Worm (Caenorhabditis elegans) whole organism, L1 larva: ENCODE data around the gene Y110A2AL.4.

Experiments
- nhr-20 ChIP-seq: sonication (generic microtip); optimal IDR thresholded peaks from 2 replicates; lab custom pipeline; 2016; ENCODE audit warnings: mild to moderate bottlenecking, missing genetic modification characterization, missing compliant biosample characterization
- nhr-71 ChIP-seq: sonication (generic microtip); optimal IDR thresholded peaks from 2 replicates; lab custom pipeline; 2016; ENCODE audit warnings: mild to moderate bottlenecking, missing genetic modification characterization, moderate library complexity, missing compliant biosample characterization

DNA sequence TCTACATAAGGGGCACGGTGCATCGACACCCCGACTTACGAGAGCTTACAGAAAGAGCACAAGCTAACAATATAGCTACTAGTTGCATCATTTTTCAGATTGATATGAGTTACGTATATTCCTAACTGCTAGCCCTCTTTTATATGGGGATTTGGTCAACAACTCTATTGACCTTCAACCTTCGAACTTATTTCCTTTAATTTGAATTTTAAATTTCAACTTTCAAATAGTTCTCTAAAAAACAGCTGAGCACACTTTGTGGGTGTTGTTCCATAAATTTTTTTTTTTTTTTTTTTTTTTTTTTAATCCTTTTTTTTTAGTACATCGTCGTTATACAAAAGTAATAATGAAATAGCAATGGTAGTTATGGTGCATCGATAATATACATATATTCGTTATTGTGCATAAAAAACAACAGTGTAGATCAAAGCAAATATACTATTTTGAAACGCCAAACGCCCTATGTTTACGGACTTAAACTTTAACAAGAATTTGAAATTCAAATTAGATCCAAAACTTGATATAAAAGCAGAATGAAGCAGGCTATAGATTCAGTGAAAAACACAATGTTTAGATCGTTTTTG is 27.5 kb downstream of the Y110A2AL.4 start, which contains the start of the genes Y110A2AL.9 and Y110A2AL.3:
- TF ChIP-seq nhr-20 (tag; lab: Kevin White, UChicago) (no peak), nhr-71 (tag; lab: Kevin White, UChicago) (no peak)
